Worm (Caenorhabditis elegans): ENCODE measurements around the gene F29A7.3.
A peak's percentile ranks its signal among the peaks of the same experiment; 100 is the strongest.

The F29A7.3 gene

ce11 chrII:2766331-2766730, 13.2 kb downstream of the F29A7.3 start, which contains the start of gene F08D12.15:
TSS of gene F08D12.15 (plus strand) at chrII:2766631.
- TF ChIP-seq ham-2 (GFP tag; optimal IDR thresholded peaks at IDR 0.05) (no peak), bed-3 (GFP tag; optimal IDR thresholded peaks at IDR 0.05) (no peak), unc-39 (tag; optimal IDR thresholded peaks at IDR 0.05) (no peak), hlh-1 (tag; optimal IDR thresholded peaks at IDR 0.05) (no peak), ztf-11 (tag; optimal IDR thresholded peaks at IDR 0.05) (no peak), M03D4.4 (tag; optimal IDR thresholded peaks at IDR 0.05) (no peak), nhr-28 (tag; optimal IDR thresholded peaks at IDR 0.05) (no peak), cnd-1 (tag; optimal IDR thresholded peaks at IDR 0.05) (no peak), blmp-1 (tag; optimal IDR thresholded peaks at IDR 0.05) (no peak), elt-3 (tag; optimal IDR thresholded peaks at IDR 0.05) (no peak)

- TF ChIP-seq sem-2 (GFP tag; optimal IDR thresholded peaks at IDR 0.05) = no peak
- TF ChIP-seq hlh-1 (tag; optimal IDR thresholded peaks at IDR 0.05) = peak; percentile 88
These were observed 15.9 kb downstream of the F29A7.3 start, which contains the start of gene F08D12.7 for ce11 chrII:2769021-2769420. TSS of gene F08D12.7 (minus strand) at chrII:2769121.

- TF ChIP-seq lsy-2 (tag; optimal IDR thresholded peaks at IDR 0.05) (no peak), zip-8 (tag; optimal IDR thresholded peaks at IDR 0.05) (no peak), ceh-39 (tag; optimal IDR thresholded peaks at IDR 0.05) (peak; percentile 38), nhr-28 (tag; optimal IDR thresholded peaks at IDR 0.05) (no peak), cnd-1 (tag; optimal IDR thresholded peaks at IDR 0.05) (peak; percentile 59)
These were observed 17.7 kb downstream of the F29A7.3 start, which contains the start of gene fbxb-105 for ce11 chrII:2770788-2771187. TSS of gene fbxb-105 (minus strand) at chrII:2770888.

- TF ChIP-seq blmp-1 (tag; optimal IDR thresholded peaks at IDR 0.05) = no peak
- TF ChIP-seq ceh-39 (tag; optimal IDR thresholded peaks at IDR 0.05) = peak; percentile 18
- no peak for TF ChIP-seq mep-1 (tag; optimal IDR thresholded peaks at IDR 0.05)
- TF ChIP-seq cnd-1 (tag; optimal IDR thresholded peaks at IDR 0.05) = no peak
- TF ChIP-seq elt-3 (tag; optimal IDR thresholded peaks at IDR 0.05) = no peak
These were observed 19.1 kb downstream of the F29A7.3 start, which contains the start of gene sdz-10 for ce11 chrII:2772166-2772565. TSS of gene sdz-10 (minus strand) at chrII:2772266.

ce11 chrII:2773534-2773933, 20.4 kb downstream of the F29A7.3 start, which contains the start of gene sdz-9:
TSS of gene sdz-9 (minus strand) at chrII:2773634.
- TF ChIP-seq nhr-28 (tag; optimal IDR thresholded peaks at IDR 0.05) (no peak), elt-1 (tag; optimal IDR thresholded peaks at IDR 0.05; ENCODE audit: borderline replicate concordance, insufficient read depth) (no peak), unc-120 (tag; optimal IDR thresholded peaks at IDR 0.05; ENCODE audit: poor library complexity, severe bottlenecking) (no peak)

ce11 chrII:2774904-2775303, 21.8 kb downstream of the F29A7.3 start, which contains the start of gene fbxb-111:
TSS of gene fbxb-111 (minus strand) at chrII:2775004.
- no peak for TF ChIP-seq sptf-1 (tag; optimal IDR thresholded peaks at IDR 0.05)
- TF ChIP-seq sem-2 (GFP tag; optimal IDR thresholded peaks at IDR 0.05) = no peak
- no peak for TF ChIP-seq nhr-76 (tag; optimal IDR thresholded peaks at IDR 0.05)
- TF ChIP-seq mep-1 (tag; optimal IDR thresholded peaks at IDR 0.05) = no peak

ce11 chrII:2777846-2778245, 24.7 kb downstream of the F29A7.3 start, which contains the start of gene F08D12.4:
TSS of gene F08D12.4 (plus strand) at chrII:2778146.
- TF ChIP-seq pha-4 (tag; optimal IDR thresholded peaks at IDR 0.05) (no peak), sptf-1 (tag; optimal IDR thresholded peaks at IDR 0.05) (no peak)

ce11 chrII:2779253-2779652, 26.2 kb downstream of the F29A7.3 start, which contains the start of gene F08D12.3:
TSS of gene F08D12.3 (plus strand) at chrII:2779553.
- no peak for TF ChIP-seq nhr-28 (tag; optimal IDR thresholded peaks at IDR 0.05)
- TF ChIP-seq tbx-8 (GFP tag; optimal IDR thresholded peaks at IDR 0.05) = no peak

ce11 chrII:2780804-2781203, 27.7 kb downstream of the F29A7.3 start:
- TF ChIP-seq ces-1 (GFP tag; optimal IDR thresholded peaks at IDR 0.05) (no peak), ceh-83 (GFP tag; optimal IDR thresholded peaks at IDR 0.05) (no peak), lsy-2 (tag; optimal IDR thresholded peaks at IDR 0.05) (no peak), ceh-43 (GFP tag; optimal IDR thresholded peaks at IDR 0.05) (no peak), ceh-39 (tag; optimal IDR thresholded peaks at IDR 0.05) (no peak), blmp-1 (tag; optimal IDR thresholded peaks at IDR 0.05) (no peak), unc-120 (tag; optimal IDR thresholded peaks at IDR 0.05; ENCODE audit: poor library complexity, severe bottlenecking) (no peak), pha-4 (tag; optimal IDR thresholded peaks at IDR 0.05) (no peak), elt-1 (tag; optimal IDR thresholded peaks at IDR 0.05; ENCODE audit: borderline replicate concordance, insufficient read depth) (no peak), nhr-237 (tag; optimal IDR thresholded peaks at IDR 0.05) (no peak), zip-8 (tag; optimal IDR thresholded peaks at IDR 0.05) (no peak), nhr-76 (tag; optimal IDR thresholded peaks at IDR 0.05) (no peak), ztf-11 (tag; optimal IDR thresholded peaks at IDR 0.05) (no peak), nhr-12 (tag; optimal IDR thresholded peaks at IDR 0.05) (no peak), unc-62 (GFP tag; optimal IDR thresholded peaks at IDR 0.05) (no peak), snpc-4 (tag; optimal IDR thresholded peaks at IDR 0.05) (no peak), flh-1 (GFP tag; optimal IDR thresholded peaks at IDR 0.05) (no peak), hlh-1 (tag; optimal IDR thresholded peaks at IDR 0.05) (no peak), M03D4.4 (tag; optimal IDR thresholded peaks at IDR 0.05) (no peak), nhr-2 (tag; optimal IDR thresholded peaks at IDR 0.05) (no peak)
